Fruit fly (Drosophila melanogaster) whole organism, embryonic: Measurements from ENCODE around the gene ana1.

Experiments
- CG10565 ChIP-seq: fragments of 200-800 bp; sonication (Bioruptor generic); optimal IDR thresholded peaks from 3 replicates; lab custom pipeline; 2016; ENCODE audit warnings: missing biosample characterization, mild to moderate bottlenecking, missing genetic modification characterization
- CG11456 ChIP-seq: fragments of 200-800 bp; sonication (Bioruptor generic); IDR thresholded peaks from 3 replicates; pipeline ENCODE4 v1.3.6; 2022; ENCODE audit warnings: missing biosample characterization, missing genetic modification characterization
- CG12155 ChIP-seq: fragments of 200-800 bp; sonication (Bioruptor generic); optimal IDR thresholded peaks from 3 replicates; lab custom pipeline; 2016; ENCODE audit warnings: missing biosample characterization, missing genetic modification characterization
- CG12236 ChIP-seq: fragments of 200-800 bp; sonication (Bioruptor generic); optimal IDR thresholded peaks from 2 replicates; lab custom pipeline; 2016; ENCODE audit warnings: missing biosample characterization, missing genetic modification characterization
- CG1233 ChIP-seq: fragments of 200-800 bp; sonication (Bioruptor generic); optimal IDR thresholded peaks from 4 replicates; lab custom pipeline; 2018; ENCODE audit warnings: missing biosample characterization, mild to moderate bottlenecking, missing genetic modification characterization
- CG12744 ChIP-seq: fragments of 200-800 bp; sonication (Bioruptor generic); optimal IDR thresholded peaks from 2 replicates; lab custom pipeline; 2016; ENCODE audit warnings: missing biosample characterization, missing genetic modification characterization
- CG13296 ChIP-seq: fragments of 200-800 bp; sonication (Bioruptor generic); optimal IDR thresholded peaks from 3 replicates; lab custom pipeline; 2018; ENCODE audit warnings: missing biosample characterization, mild to moderate bottlenecking, missing genetic modification characterization
- CG15479 ChIP-seq: fragments of 200-800 bp; sonication (Bioruptor generic); optimal IDR thresholded peaks from 3 replicates; lab custom pipeline; 2019; ENCODE audit warnings: missing biosample characterization, mild to moderate bottlenecking, missing genetic modification characterization, moderate library complexity
- CG1647 ChIP-seq: fragments of 200-800 bp; sonication (Bioruptor generic); optimal IDR thresholded peaks from 3 replicates; lab custom pipeline; 2016; ENCODE audit warnings: missing biosample characterization, missing genetic modification characterization
- CG16863 ChIP-seq: fragments of 200-800 bp; sonication (Bioruptor generic); optimal IDR thresholded peaks from 3 replicates; lab custom pipeline; 2016; ENCODE audit warnings: missing biosample characterization, missing genetic modification characterization
- CG17361 ChIP-seq: fragments of 200-800 bp; sonication (Bioruptor generic); IDR thresholded peaks from 3 replicates; pipeline ENCODE4 v1.3.6; 2022; ENCODE audit warnings: missing biosample characterization, missing genetic modification characterization
- CG17612 ChIP-seq: fragments of 200-800 bp; sonication (Bioruptor generic); IDR thresholded peaks from 2 replicates; pipeline ENCODE4 v1.3.6; 2022; ENCODE audit warnings: missing biosample characterization, missing genetic modification characterization
- CG17912 ChIP-seq: fragments of 200-800 bp; sonication (Bioruptor generic); optimal IDR thresholded peaks from 2 replicates; lab custom pipeline; 2018; ENCODE audit warnings: missing biosample characterization, mild to moderate bottlenecking, missing genetic modification characterization
- CG2120 ChIP-seq: fragments of 200-800 bp; sonication (Bioruptor generic); optimal IDR thresholded peaks from 3 replicates; lab custom pipeline; 2016; ENCODE audit warnings: missing biosample characterization, missing genetic modification characterization
- CG3726 ChIP-seq: fragments of 200-800 bp; sonication (Bioruptor generic); IDR thresholded peaks from 3 replicates; pipeline ENCODE4, ENCODE4 v1.3.6; 2022; ENCODE audit warnings: missing biosample characterization, missing genetic modification characterization
- CG6175 ChIP-seq: fragments of 200-800 bp; sonication (Bioruptor generic); IDR thresholded peaks from 3 replicates; pipeline ENCODE4 v1.3.6; 2022; ENCODE audit warnings: missing biosample characterization, missing genetic modification characterization
- CG6272 ChIP-seq: fragments of 200-800 bp; sonication (Bioruptor generic); IDR thresholded peaks from 2 replicates; pipeline ENCODE4 v1.3.6; 2022; ENCODE audit warnings: missing biosample characterization, missing genetic modification characterization
- CG6654 ChIP-seq: fragments of 200-800 bp; sonication (Bioruptor generic); optimal IDR thresholded peaks from 2 replicates; lab custom pipeline; 2017; ENCODE audit warnings: missing biosample characterization, mild to moderate bottlenecking, missing genetic modification characterization
- CG6765 ChIP-seq: fragments of 200-800 bp; sonication (Bioruptor generic); optimal IDR thresholded peaks from 3 replicates; lab custom pipeline; 2017; ENCODE audit warnings: missing biosample characterization, mild to moderate bottlenecking, missing genetic modification characterization
- CG8359 ChIP-seq: fragments of 200-800 bp; sonication (Bioruptor generic); optimal IDR thresholded peaks from 2 replicates; lab custom pipeline; 2017; ENCODE audit warnings: missing biosample characterization, mild to moderate bottlenecking, missing genetic modification characterization, borderline replicate concordance
- CTCF ChIP-seq: fragments of 200-800 bp; sonication (Bioruptor generic); optimal IDR thresholded peaks from 2 replicates; lab custom pipeline; 2017; ENCODE audit warnings: missing biosample characterization, mild to moderate bottlenecking, missing genetic modification characterization, moderate library complexity
- CoRest ChIP-seq: fragments of 200-800 bp; sonication (Bioruptor generic); optimal IDR thresholded peaks from 3 replicates; lab custom pipeline; 2018; ENCODE audit warnings: missing biosample characterization, mild to moderate bottlenecking, missing genetic modification characterization, moderate library complexity
- D ChIP-seq, 2 experiments: fragments of 200-800 bp in 1 of 2; fragments of >200 bp in 1 of 2; sonication (Bioruptor generic) in 1 of 2; optimal IDR thresholded peaks; 2 replicates in 1 of 2; 3 replicates in 1 of 2; lab custom pipeline; 2017; ENCODE audit warnings: mild to moderate bottlenecking in 1 of 2, missing biosample characterization in 1 of 2, missing genetic modification characterization in 1 of 2, missing genetic modification reagents in 1 of 2
- D19B ChIP-seq: fragments of 200-800 bp; sonication (Bioruptor generic); optimal IDR thresholded peaks from 2 replicates; lab custom pipeline; 2017; ENCODE audit warnings: missing biosample characterization, mild to moderate bottlenecking, missing genetic modification characterization
- Doc2 ChIP-seq: fragments of 200-800 bp; sonication (Bioruptor generic); IDR thresholded peaks from 2 replicates; pipeline ENCODE4 v1.3.6; 2022; ENCODE audit warnings: missing biosample characterization, missing genetic modification characterization
- Dref ChIP-seq: fragments of 200-800 bp; sonication (Bioruptor generic); IDR thresholded peaks from 2 replicates; pipeline ENCODE4 v1.3.6; 2022; ENCODE audit warnings: missing biosample characterization, missing genetic modification characterization
- E2f1 ChIP-seq: fragments of 200-800 bp; sonication (Bioruptor generic); IDR thresholded peaks from 2 replicates; pipeline ENCODE4 v1.3.6; 2022; ENCODE audit warnings: missing biosample characterization, missing genetic modification characterization
- HLH4C ChIP-seq: fragments of 200-800 bp; sonication (Bioruptor generic); IDR thresholded peaks from 3 replicates; pipeline ENCODE4 v1.3.6; 2022; ENCODE audit warnings: missing biosample characterization, missing genetic modification characterization; ENCODE audit not compliant: partially characterized antibody
- Hmr ChIP-seq: fragments of 200-800 bp; sonication (Bioruptor generic); optimal IDR thresholded peaks from 3 replicates; lab custom pipeline; 2017; ENCODE audit warnings: mild to moderate bottlenecking, missing biosample characterization, missing genetic modification reagents, missing genetic modification characterization
- Max ChIP-seq: fragments of 200-800 bp; sonication (Bioruptor generic); optimal IDR thresholded peaks from 2 replicates; lab custom pipeline; 2016; ENCODE audit warnings: missing biosample characterization, mild to moderate bottlenecking, missing genetic modification characterization
- Pdp1 ChIP-seq, 2 experiments: fragments of 200-800 bp; sonication (Bioruptor generic); optimal IDR thresholded peaks; 3 replicates each; lab custom pipeline; 2016; ENCODE audit warnings: missing biosample characterization in 2 of 2, missing genetic modification characterization in 2 of 2, mild to moderate bottlenecking in 1 of 2, moderate library complexity in 1 of 2
- Poxn ChIP-seq: fragments of 200-800 bp; sonication (Bioruptor generic); IDR thresholded peaks from 2 replicates; pipeline ENCODE4 v1.3.6; 2022; ENCODE audit warnings: missing biosample characterization, missing genetic modification characterization
- Sin3A ChIP-seq: fragments of >200 bp; optimal IDR thresholded peaks from 2 replicates; lab custom pipeline; 2018
- Six4 ChIP-seq: fragments of 200-800 bp; sonication (Bioruptor generic); optimal IDR thresholded peaks from 2 replicates; lab custom pipeline; 2016; ENCODE audit warnings: missing biosample characterization, missing genetic modification characterization
- Sox100B ChIP-seq: fragments of 200-800 bp; sonication (Bioruptor generic); optimal IDR thresholded peaks from 3 replicates; lab custom pipeline; 2018; ENCODE audit warnings: missing biosample characterization, mild to moderate bottlenecking, missing genetic modification characterization
- ab ChIP-seq: fragments of 200-800 bp; sonication (Bioruptor generic); optimal IDR thresholded peaks from 2 replicates; lab custom pipeline; 2016; ENCODE audit warnings: missing biosample characterization, missing genetic modification characterization
- ac ChIP-seq: fragments of 200-800 bp; sonication (Bioruptor generic); optimal IDR thresholded peaks from 3 replicates; lab custom pipeline; 2017; ENCODE audit warnings: missing biosample characterization, mild to moderate bottlenecking, missing genetic modification characterization
- ase ChIP-seq: fragments of 200-800 bp; sonication (Bioruptor generic); IDR thresholded peaks from 3 replicates; pipeline ENCODE4 v1.3.6; 2022; ENCODE audit warnings: missing biosample characterization, missing genetic modification characterization
- ato ChIP-seq: fragments of 200-800 bp; sonication (Bioruptor generic); IDR thresholded peaks from 2 replicates; pipeline ENCODE4 v1.3.6; 2022; ENCODE audit warnings: missing biosample characterization, missing genetic modification characterization; ENCODE audit not compliant: partially characterized antibody
- cg ChIP-seq: fragments of 200-800 bp; sonication (Bioruptor generic); optimal IDR thresholded peaks from 3 replicates; lab custom pipeline; 2019; ENCODE audit warnings: missing biosample characterization, mild to moderate bottlenecking, missing genetic modification characterization, moderate library complexity
- fu2 ChIP-seq: fragments of 200-800 bp; sonication (Bioruptor generic); optimal IDR thresholded peaks from 2 replicates; lab custom pipeline; 2016; ENCODE audit warnings: missing biosample characterization, missing genetic modification characterization
- gsb-n ChIP-seq: fragments of 200-800 bp; sonication (Bioruptor generic); optimal IDR thresholded peaks from 3 replicates; lab custom pipeline; 2018; ENCODE audit warnings: missing biosample characterization, mild to moderate bottlenecking, missing genetic modification characterization
- jigr1 ChIP-seq: fragments of 200-800 bp; sonication (Bioruptor generic); IDR thresholded peaks from 3 replicates; pipeline ENCODE4 v1.3.6; 2022; ENCODE audit warnings: missing biosample characterization, missing genetic modification characterization
- kay ChIP-seq: fragments of 200-800 bp; sonication (Bioruptor generic); optimal IDR thresholded peaks from 2 replicates; lab custom pipeline; 2016; ENCODE audit warnings: missing biosample characterization, missing genetic modification characterization
- ken ChIP-seq: fragments of 200-800 bp; sonication (Bioruptor generic); IDR thresholded peaks from 3 replicates; pipeline ENCODE4 v1.3.6; 2022; ENCODE audit warnings: missing biosample characterization, missing genetic modification characterization
- knrl ChIP-seq: fragments of 200-800 bp; sonication (Bioruptor generic); IDR thresholded peaks from 3 replicates; pipeline ENCODE4 v1.3.6; 2022; ENCODE audit warnings: missing biosample characterization, missing genetic modification characterization; ENCODE audit not compliant: partially characterized antibody
- lilli ChIP-seq: fragments of 200-800 bp; sonication (Bioruptor generic); optimal IDR thresholded peaks from 3 replicates; lab custom pipeline; 2016; ENCODE audit warnings: missing biosample characterization, missing genetic modification characterization
- nom ChIP-seq: fragments of 200-800 bp; sonication (Bioruptor generic); optimal IDR thresholded peaks from 2 replicates; lab custom pipeline; 2017; ENCODE audit warnings: missing biosample characterization, missing genetic modification characterization, mild to moderate bottlenecking, moderate library complexity, missing genetic modification reagents
- psq ChIP-seq: fragments of 200-800 bp; sonication (Bioruptor generic); optimal IDR thresholded peaks from 2 replicates; lab custom pipeline; 2017; ENCODE audit warnings: missing biosample characterization, missing genetic modification characterization
- slp2 ChIP-seq: fragments of 200-800 bp; sonication (Bioruptor generic); optimal IDR thresholded peaks from 2 replicates; lab custom pipeline; 2016; ENCODE audit warnings: missing biosample characterization, missing genetic modification characterization
- zfh2 ChIP-seq: fragments of 200-800 bp; sonication (Bioruptor generic); optimal IDR thresholded peaks from 2 replicates; lab custom pipeline; 2016; ENCODE audit warnings: missing biosample characterization, missing genetic modification characterization

ana1 gene

DNA sequence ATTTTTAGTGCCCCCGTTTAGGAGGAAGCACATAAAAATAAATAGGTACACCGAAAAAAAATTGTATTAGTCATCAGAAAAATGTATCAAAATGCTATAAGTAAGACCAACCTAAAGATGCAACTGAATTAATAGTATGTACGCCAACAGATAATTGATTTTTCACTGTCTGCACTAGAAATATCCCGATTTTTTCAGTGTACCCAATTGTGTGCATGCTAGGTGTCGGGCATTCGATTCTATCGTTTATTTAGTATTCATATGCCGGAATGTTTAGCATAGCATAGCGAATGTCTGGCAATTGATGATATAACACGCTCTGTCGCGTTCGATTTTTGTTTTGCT lies 37.0 kb downstream of the ana1 start (continued):
- TF ChIP-seq CG3726 (GFP tag; lab: Robert Waterston, UW) (no peak), CG1233 (peak; percentile 82), knrl (GFP tag; lab: Robert Waterston, UW) (no peak), CG12744 (peak; percentile 80), CG8359 (GFP tag; lab: Kevin White, UChicago) (peak; percentile 8), Max (GFP tag; lab: Kevin White, UChicago) (peak; percentile 66), HLH4C (GFP tag; lab: Robert Waterston, UW) (no peak), CG17912 (peak; percentile 60), CG6272 (no peak; the same call in 1 of the 2 replicates), ase (peak; percentile 79; the same call in 2 of the 3 replicates), fu2 (GFP tag; lab: Kevin White, UChicago) (peak; percentile 89), CG13296 (GFP tag; lab: Kevin White, UChicago) (peak; percentile 78), E2f1 (peak; percentile 87; the same call in 1 of the 2 replicates), CG12155 (GFP tag; lab: Kevin White, UChicago) (peak; percentile 82), CG6765 (GFP tag; lab: Kevin White, UChicago) (peak; percentile 77), Pdp1 (GFP tag; optimal IDR thresholded peaks at IDR 0.05; lab: Kevin White, UChicago) (peak; percentile 91 to 94), cg (GFP tag; lab: Kevin White, UChicago) (no peak), zfh2 (GFP tag; lab: Kevin White, UChicago) (peak; percentile 91), ab (GFP tag; lab: Kevin White, UChicago) (peak; percentile 90), ken (GFP tag; lab: Robert Waterston, UW) (peak; percentile 89), ato (GFP tag; lab: Robert Waterston, UW) (no peak), CG17361 (GFP tag; lab: Robert Waterston, UW) (peak; percentile 81), CG12236 (GFP tag; lab: Kevin White, UChicago) (peak; percentile 78), Six4 (GFP tag; lab: Kevin White, UChicago) (peak; percentile 71), Dref (GFP tag; lab: Robert Waterston, UW) (no peak), Poxn (no peak; the same call in none of the 2 replicates), lilli (GFP tag; lab: Kevin White, UChicago) (peak; percentile 89), CG10565 (GFP tag; lab: Kevin White, UChicago) (peak; percentile 30), ac (no peak), CG1647 (GFP tag; lab: Kevin White, UChicago) (peak; percentile 78), CG15479 (GFP tag; lab: Kevin White, UChicago) (no peak), CG2120 (GFP tag; lab: Kevin White, UChicago) (peak; percentile 92), Sin3A (lab: Kevin White, UChicago) (no peak), D19B (GFP tag; lab: Kevin White, UChicago) (peak; percentile 86), nom (GFP tag; lab: Kevin White, UChicago) (no peak), jigr1 (GFP tag; lab: Robert Waterston, UW) (no peak), psq (GFP tag; lab: Kevin White, UChicago) (peak; percentile 77), CG6175 (GFP tag; lab: Robert Waterston, UW) (peak; percentile 73; the same call in 2 of the 3 replicates), CG6654 (peak; percentile 49), CG11456 (GFP tag; lab: Robert Waterston, UW) (peak; percentile 90), kay (GFP tag; lab: Kevin White, UChicago) (peak; percentile 67), CTCF (peak; percentile 28), Hmr (GFP tag; lab: Kevin White, UChicago) (peak; percentile 88), CoRest (tag; lab: Kevin White, UChicago) (peak; percentile 90), slp2 (GFP tag; lab: Kevin White, UChicago) (peak; percentile 79), Sox100B (GFP tag; lab: Kevin White, UChicago) (peak; percentile 74), gsb-n (tag; lab: Kevin White, UChicago) (peak; percentile 71), D (optimal IDR thresholded peaks at IDR 0.05; lab: Kevin White, UChicago) (no peak), D (GFP tag; optimal IDR thresholded peaks at IDR 0.05; lab: Kevin White, UChicago) (peak; percentile 66), CG16863 (GFP tag; lab: Kevin White, UChicago) (peak; percentile 88), Doc2 (no peak; the same call in 1 of the 2 replicates), CG17612 (GFP tag; lab: Robert Waterston, UW) (peak; percentile 80)
